Worm (Caenorhabditis elegans) whole organism, mixed stage, embryonic: ENCODE data around the gene C35C5.10.

Experiments
- M03D4.4 ChIP-seq: sonication (generic microtip); optimal IDR thresholded peaks from 2 replicates; lab custom pipeline; 2017; ENCODE audit warnings: mild to moderate bottlenecking, missing genetic modification characterization, missing compliant biosample characterization
- bed-3 ChIP-seq: fragments of 200-800 bp; sonication (Bioruptor generic); optimal IDR thresholded peaks from 3 replicates; lab custom pipeline; 2018; ENCODE audit warnings: mild to moderate bottlenecking, missing genetic modification characterization, moderate library complexity, missing compliant biosample characterization
- blmp-1 ChIP-seq: fragments of 150-350 bp; optimal IDR thresholded peaks from 2 replicates; lab custom pipeline; 2014; ENCODE audit warnings: missing biosample characterization, missing genetic modification characterization
- ceh-39 ChIP-seq: fragments of 150-350 bp; optimal IDR thresholded peaks from 2 replicates; lab custom pipeline; 2014; ENCODE audit warnings: missing biosample characterization, missing genetic modification characterization
- ceh-43 ChIP-seq: fragments of 200-800 bp; sonication (Bioruptor generic); optimal IDR thresholded peaks from 2 replicates; lab custom pipeline; 2018; ENCODE audit warnings: mild to moderate bottlenecking, missing genetic modification characterization, moderate library complexity, missing compliant biosample characterization
- ceh-83 ChIP-seq: fragments of 200-800 bp; sonication (Bioruptor generic); optimal IDR thresholded peaks from 2 replicates; lab custom pipeline; 2018; ENCODE audit warnings: mild to moderate bottlenecking, missing genetic modification characterization, missing compliant biosample characterization
- ces-1 ChIP-seq: fragments of 150-350 bp; optimal IDR thresholded peaks from 2 replicates; lab custom pipeline; 2014; ENCODE audit warnings: missing biosample characterization, missing genetic modification reagents, missing genetic modification characterization
- cnd-1 ChIP-seq: fragments of 200-800 bp; sonication (Bioruptor generic); optimal IDR thresholded peaks from 2 replicates; lab custom pipeline; 2018; ENCODE audit warnings: mild to moderate bottlenecking, missing genetic modification characterization, missing compliant biosample characterization
- drap-1 ChIP-seq: fragments of 200-800 bp; sonication (Bioruptor generic); optimal IDR thresholded peaks from 3 replicates; lab custom pipeline; 2018; ENCODE audit warnings: mild to moderate bottlenecking, missing genetic modification characterization, missing compliant biosample characterization
- elt-1 ChIP-seq: sonication (generic microtip); optimal IDR thresholded peaks from 2 replicates; lab custom pipeline; 2017; ENCODE audit warnings: missing genetic modification characterization, mild to moderate bottlenecking, missing compliant biosample characterization, antibody characterized with exemption, moderate library complexity, borderline replicate concordance; ENCODE audit not compliant: insufficient read depth
- elt-3 ChIP-seq: fragments of 150-350 bp; optimal IDR thresholded peaks from 2 replicates; lab custom pipeline; 2014; ENCODE audit warnings: missing biosample characterization, missing genetic modification characterization
- flh-1 ChIP-seq: fragments of 200-800 bp; sonication (Bioruptor generic); optimal IDR thresholded peaks from 2 replicates; lab custom pipeline; 2018; ENCODE audit warnings: mild to moderate bottlenecking, missing genetic modification characterization, moderate library complexity, missing compliant biosample characterization
- ham-2 ChIP-seq: fragments of 200-800 bp; sonication (Bioruptor generic); optimal IDR thresholded peaks from 2 replicates; lab custom pipeline; 2018; ENCODE audit warnings: mild to moderate bottlenecking, missing genetic modification characterization, missing compliant biosample characterization
- hlh-1 ChIP-seq: fragments of 150-350 bp; optimal IDR thresholded peaks from 2 replicates; lab custom pipeline; 2014; ENCODE audit warnings: missing biosample characterization, missing genetic modification reagents, missing genetic modification characterization
- lin-13 ChIP-seq: fragments of 150-350 bp; optimal IDR thresholded peaks from 2 replicates; lab custom pipeline; 2014; ENCODE audit warnings: missing biosample characterization, missing genetic modification characterization
- lin-32 ChIP-seq: fragments of 200-800 bp; sonication (Bioruptor generic); optimal IDR thresholded peaks from 2 replicates; lab custom pipeline; 2018; ENCODE audit warnings: mild to moderate bottlenecking, missing genetic modification characterization, missing compliant biosample characterization
- lsy-2 ChIP-seq: fragments of 150-350 bp; optimal IDR thresholded peaks from 2 replicates; lab custom pipeline; 2014; ENCODE audit warnings: missing biosample characterization, missing genetic modification characterization
- mab-5 ChIP-seq: fragments of 150-350 bp; optimal IDR thresholded peaks from 2 replicates; lab custom pipeline; 2014; ENCODE audit warnings: missing biosample characterization, missing genetic modification characterization
- mep-1 ChIP-seq: fragments of 150-350 bp; optimal IDR thresholded peaks from 2 replicates; lab custom pipeline; 2017; ENCODE audit warnings: missing biosample characterization, missing genetic modification reagents, missing genetic modification characterization, inconsistent platforms
- mls-2 ChIP-seq: sonication (generic microtip); optimal IDR thresholded peaks from 2 replicates; lab custom pipeline; 2016; ENCODE audit warnings: mild to moderate bottlenecking, missing genetic modification characterization, moderate library complexity, missing compliant biosample characterization
- nhr-12 ChIP-seq: fragments of 150-350 bp; optimal IDR thresholded peaks from 2 replicates; lab custom pipeline; 2014; ENCODE audit warnings: missing biosample characterization, missing genetic modification characterization
- nhr-2 ChIP-seq: fragments of 150-350 bp; optimal IDR thresholded peaks from 2 replicates; lab custom pipeline; 2014; ENCODE audit warnings: missing biosample characterization, missing genetic modification characterization
- nhr-237 ChIP-seq: fragments of 150-350 bp; optimal IDR thresholded peaks from 2 replicates; lab custom pipeline; 2014; ENCODE audit warnings: missing biosample characterization, missing genetic modification characterization
- nhr-28 ChIP-seq: fragments of 150-350 bp; optimal IDR thresholded peaks from 2 replicates; lab custom pipeline; 2014; ENCODE audit warnings: missing biosample characterization, missing genetic modification characterization
- nhr-76 ChIP-seq: sonication (generic microtip); optimal IDR thresholded peaks from 2 replicates; lab custom pipeline; 2017; ENCODE audit warnings: missing biosample characterization, missing genetic modification characterization
- pha-4 ChIP-seq: fragments of 150-350 bp; optimal IDR thresholded peaks from 2 replicates; lab custom pipeline; 2018; ENCODE audit warnings: missing biosample characterization, missing genetic modification reagents, missing genetic modification characterization
- sem-2 ChIP-seq: fragments of 200-800 bp; sonication (Bioruptor generic); optimal IDR thresholded peaks from 2 replicates; lab custom pipeline; 2018; ENCODE audit warnings: mild to moderate bottlenecking, missing genetic modification characterization, missing compliant biosample characterization
- snpc-4 ChIP-seq: fragments of 150-350 bp; optimal IDR thresholded peaks from 2 replicates; lab custom pipeline; 2014; ENCODE audit warnings: missing biosample characterization, missing genetic modification characterization
- sptf-1 ChIP-seq: sonication (generic microtip); optimal IDR thresholded peaks from 2 replicates; lab custom pipeline; 2017; ENCODE audit warnings: mild to moderate bottlenecking, missing genetic modification characterization, moderate library complexity, missing compliant biosample characterization
- tbx-8 ChIP-seq: fragments of 200-800 bp; sonication (Bioruptor generic); optimal IDR thresholded peaks from 2 replicates; lab custom pipeline; 2018; ENCODE audit warnings: mild to moderate bottlenecking, missing genetic modification characterization, moderate library complexity, missing compliant biosample characterization
- unc-120 ChIP-seq: sonication (generic microtip); optimal IDR thresholded peaks from 2 replicates; lab custom pipeline; 2017; ENCODE audit warnings: missing genetic modification characterization, missing compliant biosample characterization; ENCODE audit not compliant: poor library complexity, severe bottlenecking
- unc-39 ChIP-seq: fragments of 150-350 bp; optimal IDR thresholded peaks from 2 replicates; lab custom pipeline; 2014; ENCODE audit warnings: missing biosample characterization, missing genetic modification characterization
- unc-62 ChIP-seq: fragments of 150-350 bp; optimal IDR thresholded peaks from 2 replicates; lab custom pipeline; 2014; ENCODE audit warnings: missing biosample characterization, missing genetic modification reagents, missing genetic modification characterization
- zip-8 ChIP-seq: fragments of 150-350 bp; optimal IDR thresholded peaks from 2 replicates; lab custom pipeline; 2014; ENCODE audit warnings: missing biosample characterization, missing genetic modification characterization
- ztf-11 ChIP-seq: fragments of 150-350 bp; optimal IDR thresholded peaks from 2 replicates; lab custom pipeline; 2014; ENCODE audit warnings: missing biosample characterization, missing genetic modification characterization

The C35C5.10 gene

ce11 chrX:11536408-11536807, 19.6 kb upstream of the C35C5.10 start, which contains the start of gene C35C5.9:
Gene C35C5.9 (plus strand): TSS chrX:11536568.
- no peak for TF ChIP-seq flh-1 (GFP tag; lab: Kevin White, UChicago)
- no peak for TF ChIP-seq lsy-2 (tag; lab: Kevin White, UChicago)
- TF ChIP-seq tbx-8 (GFP tag; lab: Kevin White, UChicago): no peak
- TF ChIP-seq lin-13 (tag; lab: Kevin White, UChicago): no peak
- TF ChIP-seq ceh-39: no peak
- no peak for TF ChIP-seq zip-8
- no peak for TF ChIP-seq blmp-1 (tag; lab: Kevin White, UChicago)
- no peak for TF ChIP-seq elt-1 (tag; lab: Kevin White, UChicago)
- TF ChIP-seq drap-1 (GFP tag; lab: Kevin White, UChicago): no peak
- TF ChIP-seq ceh-83: no peak
- no peak for TF ChIP-seq unc-62 (GFP tag; lab: Kevin White, UChicago)
- TF ChIP-seq sptf-1 (tag; lab: Kevin White, UChicago): no peak
- TF ChIP-seq unc-39 (tag; lab: Kevin White, UChicago): no peak
- TF ChIP-seq ces-1 (GFP tag; lab: Kevin White, UChicago): no peak
- TF ChIP-seq, all 35 proteins: peak for 0

DNA sequence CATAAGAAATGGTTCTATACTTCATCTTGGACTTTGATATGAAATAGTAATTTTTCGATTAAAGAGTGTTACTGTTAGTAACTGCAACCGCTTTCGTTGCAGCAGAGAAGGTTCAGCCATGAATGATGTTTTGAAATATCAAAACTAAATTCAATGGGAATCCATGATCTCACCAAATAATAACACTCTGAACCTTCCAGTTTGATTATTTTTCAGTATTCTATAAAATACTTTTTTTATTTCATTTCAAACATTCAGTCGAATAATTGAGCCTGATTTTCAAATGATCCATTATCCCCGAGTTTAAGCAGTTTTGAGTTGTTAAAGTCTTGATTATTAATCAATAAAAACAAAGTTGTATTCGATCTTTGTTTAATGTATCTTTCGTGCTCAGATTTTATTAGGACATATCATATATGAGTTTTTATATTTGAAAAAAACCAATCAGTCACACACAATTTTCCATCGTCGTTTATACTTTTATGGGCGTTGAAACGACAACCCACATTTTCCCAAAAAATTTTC, 18.7 kb upstream of the C35C5.10 start, which contains the start of gene gcp-2.2:
Gene gcp-2.2, plus strand, starts transcription at position 475 of the 525 bp plus-strand sequence.
- TF ChIP-seq mls-2 (tag; lab: Kevin White, UChicago): no peak
- TF ChIP-seq drap-1 (GFP tag; lab: Kevin White, UChicago): no peak
- TF ChIP-seq pha-4 (tag; lab: Kevin White, UChicago): no peak
- no peak for TF ChIP-seq ceh-43
- TF ChIP-seq ceh-39: no peak
- TF ChIP-seq ces-1 (GFP tag; lab: Kevin White, UChicago): no peak
- no peak for TF ChIP-seq sptf-1 (tag; lab: Kevin White, UChicago)
- TF ChIP-seq mab-5 (tag; lab: Kevin White, UChicago): no peak
- no peak for TF ChIP-seq mep-1 (tag; lab: Kevin White, UChicago)
- TF ChIP-seq hlh-1: no peak
- no peak for TF ChIP-seq lin-13 (tag; lab: Kevin White, UChicago)
- TF ChIP-seq bed-3: no peak
- no peak for TF ChIP-seq nhr-2 (tag; lab: Kevin White, UChicago)
- no peak for TF ChIP-seq cnd-1 (tag; lab: Kevin White, UChicago)
- no peak for TF ChIP-seq blmp-1 (tag; lab: Kevin White, UChicago)
- TF ChIP-seq zip-8: no peak
- TF ChIP-seq elt-1 (tag; lab: Kevin White, UChicago): no peak

- TF ChIP-seq unc-120 (tag; lab: Kevin White, UChicago) (no peak), elt-1 (tag; lab: Kevin White, UChicago) (no peak), ces-1 (GFP tag; lab: Kevin White, UChicago) (no peak), ceh-39 (no peak), pha-4 (tag; lab: Kevin White, UChicago) (no peak), hlh-1 (no peak), mep-1 (tag; lab: Kevin White, UChicago) (no peak), ceh-43 (no peak), zip-8 (no peak), blmp-1 (tag; lab: Kevin White, UChicago) (no peak), nhr-2 (tag; lab: Kevin White, UChicago) (no peak), elt-3 (no peak)
These were observed 14.4 kb upstream of the C35C5.10 start for ce11 chrX:11541690-11542089.

ce11 chrX:11546445-11547275, 9.4 kb upstream of the C35C5.10 start, which contains the start of gene selt-1.1:
Gene selt-1.1 (minus strand): TSS chrX:11546495.
- no peak for TF ChIP-seq mls-2 (tag; lab: Kevin White, UChicago)
- peak; percentile 9 for TF ChIP-seq mep-1 (tag; lab: Kevin White, UChicago)
- TF ChIP-seq ham-2: no peak
- TF ChIP-seq bed-3: no peak
- TF ChIP-seq ceh-43: no peak
- TF ChIP-seq nhr-76 (tag; lab: Kevin White, UChicago): no peak
- TF ChIP-seq blmp-1 (tag; lab: Kevin White, UChicago): no peak
- TF ChIP-seq pha-4 (tag; lab: Kevin White, UChicago): peak; percentile 82
- no peak for TF ChIP-seq mab-5 (tag; lab: Kevin White, UChicago)
- no peak for TF ChIP-seq ces-1 (GFP tag; lab: Kevin White, UChicago)
- no peak for TF ChIP-seq snpc-4 (tag; lab: Kevin White, UChicago)
- no peak for TF ChIP-seq ztf-11 (tag; lab: Kevin White, UChicago)
- no peak for TF ChIP-seq elt-1 (tag; lab: Kevin White, UChicago)
- TF ChIP-seq elt-3: no peak
- TF ChIP-seq nhr-12 (tag; lab: Kevin White, UChicago): no peak
- TF ChIP-seq sem-2 (GFP tag; lab: Kevin White, UChicago): no peak
- TF ChIP-seq sptf-1 (tag; lab: Kevin White, UChicago): no peak
- TF ChIP-seq nhr-28 (tag; lab: Kevin White, UChicago): no peak
- TF ChIP-seq ceh-83: peak; percentile 59
- peak; percentile 36 for TF ChIP-seq unc-62 (GFP tag; lab: Kevin White, UChicago)
- TF ChIP-seq drap-1 (GFP tag; lab: Kevin White, UChicago): peak; percentile 14
- TF ChIP-seq tbx-8 (GFP tag; lab: Kevin White, UChicago): no peak
- TF ChIP-seq cnd-1 (tag; lab: Kevin White, UChicago): peak; percentile 4
- TF ChIP-seq zip-8: no peak
- TF ChIP-seq M03D4.4 (tag; lab: Kevin White, UChicago): no peak
- TF ChIP-seq hlh-1: peak; percentile 38
- TF ChIP-seq lsy-2 (tag; lab: Kevin White, UChicago): no peak
- TF ChIP-seq lin-13 (tag; lab: Kevin White, UChicago): no peak
- TF ChIP-seq nhr-237: peak; percentile 13
- TF ChIP-seq unc-39 (tag; lab: Kevin White, UChicago): no peak
- peak; percentile 70 for TF ChIP-seq unc-120 (tag; lab: Kevin White, UChicago)
- TF ChIP-seq flh-1 (GFP tag; lab: Kevin White, UChicago): no peak
- no peak for TF ChIP-seq ceh-39
- TF ChIP-seq nhr-2 (tag; lab: Kevin White, UChicago): peak; percentile 57
- no peak for TF ChIP-seq lin-32 (GFP tag; lab: Kevin White, UChicago)
